Worm (Caenorhabditis elegans) whole organism, L2 larva: Measurements from ENCODE around the gene stdh-1.
A peak's percentile ranks its signal among the peaks of the same experiment; 100 is the strongest.

Experiments used
- C34F6.9 ChIP-seq: fragments of 150-350 bp; optimal IDR thresholded peaks from 2 replicates; lab custom pipeline; 2014; ENCODE audit warnings: missing biosample characterization, missing genetic modification characterization
- alr-1 ChIP-seq: fragments of 150-350 bp; optimal IDR thresholded peaks from 2 replicates; lab custom pipeline; 2014; ENCODE audit warnings: missing biosample characterization, missing genetic modification characterization
- ama-1 ChIP-seq: fragments of 150-350 bp; optimal IDR thresholded peaks from 2 replicates; lab custom pipeline; 2018; ENCODE audit warnings: inconsistent platforms
- blmp-1 ChIP-seq: sonication (generic microtip); optimal IDR thresholded peaks from 2 replicates; lab custom pipeline; 2017; ENCODE audit warnings: missing genetic modification characterization, mild to moderate bottlenecking, missing compliant biosample characterization, antibody characterized with exemption, moderate library complexity; ENCODE audit not compliant: insufficient read depth
- ceh-82 ChIP-seq: fragments of 150-350 bp; optimal IDR thresholded peaks from 2 replicates; lab custom pipeline; 2014; ENCODE audit warnings: missing biosample characterization, missing genetic modification characterization
- crh-2 ChIP-seq: sonication (generic microtip); optimal IDR thresholded peaks from 2 replicates; lab custom pipeline; 2017; ENCODE audit warnings: missing biosample characterization, missing genetic modification characterization
- egl-27 ChIP-seq: sonication (generic microtip); optimal IDR thresholded peaks from 3 replicates; lab custom pipeline; 2017; ENCODE audit warnings: missing biosample characterization, missing genetic modification reagents, missing genetic modification characterization
- elt-1 ChIP-seq: fragments of 150-350 bp; optimal IDR thresholded peaks from 2 replicates; lab custom pipeline; 2014; ENCODE audit warnings: missing biosample characterization, missing genetic modification characterization
- fos-1 ChIP-seq: fragments of 150-350 bp; optimal IDR thresholded peaks from 2 replicates; lab custom pipeline; 2014; ENCODE audit warnings: missing biosample characterization, missing genetic modification characterization
- gmeb-1 ChIP-seq: fragments of 150-350 bp; optimal IDR thresholded peaks from 2 replicates; lab custom pipeline; 2014; ENCODE audit warnings: missing biosample characterization, missing genetic modification characterization
- lin-11 ChIP-seq: fragments of 150-350 bp; sonication (generic microtip); optimal IDR thresholded peaks from 2 replicates; lab custom pipeline; 2014; ENCODE audit warnings: missing biosample characterization, missing genetic modification characterization, inconsistent platforms, mixed read lengths
- lin-13 ChIP-seq: fragments of 150-350 bp; optimal IDR thresholded peaks from 2 replicates; lab custom pipeline; 2014; ENCODE audit warnings: missing biosample characterization, missing genetic modification reagents, missing genetic modification characterization
- lsy-2 ChIP-seq, 2 experiments: fragments of 150-350 bp in 1 of 2; sonication (generic microtip) in 1 of 2; optimal IDR thresholded peaks; 2 replicates each; lab custom pipeline; 2014 to 2017; ENCODE audit warnings: missing biosample characterization in 2 of 2, missing genetic modification characterization in 2 of 2
- mbf-1 ChIP-seq: sonication (generic microtip); optimal IDR thresholded peaks from 2 replicates; lab custom pipeline; 2017; ENCODE audit warnings: missing biosample characterization, missing genetic modification characterization
- nhr-11 ChIP-seq: fragments of 150-350 bp; optimal IDR thresholded peaks from 2 replicates; lab custom pipeline; 2014; ENCODE audit warnings: missing biosample characterization, missing genetic modification characterization
- nhr-129 ChIP-seq: fragments of 150-350 bp; optimal IDR thresholded peaks from 2 replicates; lab custom pipeline; 2014; ENCODE audit warnings: missing biosample characterization, missing genetic modification characterization
- nhr-21 ChIP-seq: fragments of 150-350 bp; optimal IDR thresholded peaks from 2 replicates; lab custom pipeline; 2014; ENCODE audit warnings: missing biosample characterization, missing genetic modification characterization
- nhr-237 ChIP-seq: fragments of 150-350 bp; optimal IDR thresholded peaks from 2 replicates; lab custom pipeline; 2014; ENCODE audit warnings: missing biosample characterization, missing genetic modification characterization
- nhr-25 ChIP-seq: fragments of 150-350 bp; sonication (generic microtip); optimal IDR thresholded peaks from 3 replicates; lab custom pipeline; 2014; ENCODE audit warnings: missing biosample characterization, missing genetic modification characterization
- nhr-6 ChIP-seq: fragments of 150-350 bp; optimal IDR thresholded peaks from 2 replicates; lab custom pipeline; 2014; ENCODE audit warnings: missing biosample characterization, missing genetic modification characterization
- nhr-77 ChIP-seq: fragments of 150-350 bp; optimal IDR thresholded peaks from 2 replicates; lab custom pipeline; 2014; ENCODE audit warnings: missing biosample characterization, missing genetic modification characterization
- sem-4 ChIP-seq: fragments of 150-350 bp; optimal IDR thresholded peaks from 2 replicates; lab custom pipeline; 2014; ENCODE audit warnings: missing biosample characterization, missing genetic modification reagents, missing genetic modification characterization
- skn-1 ChIP-seq: sonication (generic microtip); optimal IDR thresholded peaks from 2 replicates; lab custom pipeline; 2017; ENCODE audit warnings: missing biosample characterization, missing genetic modification characterization
- sma-3 ChIP-seq: sonication (generic microtip); optimal IDR thresholded peaks from 2 replicates; lab custom pipeline; 2016; ENCODE audit warnings: missing genetic modification reagents, missing genetic modification characterization, missing compliant biosample characterization
- sma-9 ChIP-seq, 2 experiments: fragments of 150-350 bp in 1 of 2; sonication (generic microtip) in 1 of 2; optimal IDR thresholded peaks; 2 replicates each; lab custom pipeline; 2014 to 2016; ENCODE audit warnings: missing genetic modification characterization in 2 of 2, mild to moderate bottlenecking in 1 of 2, missing biosample characterization in 1 of 2, missing compliant biosample characterization in 1 of 2, missing genetic modification reagents in 1 of 2, moderate library complexity in 1 of 2
- snpc-4 ChIP-seq: fragments of 150-350 bp; optimal IDR thresholded peaks from 2 replicates; lab custom pipeline; 2014; ENCODE audit warnings: missing biosample characterization, missing genetic modification characterization
- unc-39 ChIP-seq: fragments of 150-350 bp; optimal IDR thresholded peaks from 2 replicates; lab custom pipeline; 2014; ENCODE audit warnings: missing biosample characterization, missing genetic modification characterization
- unc-55 ChIP-seq: fragments of 150-350 bp; sonication (generic microtip); optimal IDR thresholded peaks from 3 replicates; lab custom pipeline; 2014; ENCODE audit warnings: missing biosample characterization, missing genetic modification reagents, missing genetic modification characterization
- unc-62 ChIP-seq: fragments of 150-350 bp; optimal IDR thresholded peaks from 2 replicates; lab custom pipeline; 2014; ENCODE audit warnings: missing biosample characterization, missing genetic modification reagents, missing genetic modification characterization
- zag-1 ChIP-seq: fragments of 150-350 bp; optimal IDR thresholded peaks from 2 replicates; lab custom pipeline; 2014; ENCODE audit warnings: missing biosample characterization, missing genetic modification characterization
- ztf-4 ChIP-seq: fragments of 150-350 bp; optimal IDR thresholded peaks from 2 replicates; lab custom pipeline; 2014; ENCODE audit warnings: missing biosample characterization, missing genetic modification characterization

The stdh-1 gene

DNA sequence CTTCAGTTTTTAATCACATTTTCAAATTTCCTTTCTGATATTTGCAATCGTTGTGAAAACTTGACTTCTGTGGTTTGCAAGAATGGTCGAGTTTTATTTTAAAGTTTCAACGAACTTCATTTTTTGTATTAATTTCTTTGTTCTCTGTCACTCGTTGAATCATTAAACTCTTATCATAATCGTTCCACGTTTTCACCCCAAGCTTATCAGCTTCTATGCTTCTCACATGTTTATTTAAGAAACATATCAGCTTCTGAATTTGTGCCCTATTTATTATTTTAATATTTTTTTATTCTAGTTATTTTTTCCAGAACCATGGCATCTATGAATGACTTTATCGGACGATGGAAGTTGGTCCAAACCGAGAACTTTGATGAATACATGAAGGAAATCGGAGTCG is 27.1 kb upstream of the stdh-1 start, which contains the start of gene lbp-7:
Gene lbp-7 (plus strand): TSS at position 312 of the 400 bp plus-strand sequence.
- TF ChIP-seq sma-9 (GFP tag; optimal IDR thresholded peaks at IDR 0.05; lab: Kevin White, UChicago) (peak; percentile 70), sma-9 (tag; optimal IDR thresholded peaks at IDR 0.05; lab: Kevin White, UChicago) (no peak), crh-2 (tag; lab: Kevin White, UChicago) (peak; percentile 66), fos-1 (tag; lab: Kevin White, UChicago) (peak; percentile 94), unc-62 (no peak)
- TF ChIP-seq, all 48 proteins: peak for 3

DNA sequence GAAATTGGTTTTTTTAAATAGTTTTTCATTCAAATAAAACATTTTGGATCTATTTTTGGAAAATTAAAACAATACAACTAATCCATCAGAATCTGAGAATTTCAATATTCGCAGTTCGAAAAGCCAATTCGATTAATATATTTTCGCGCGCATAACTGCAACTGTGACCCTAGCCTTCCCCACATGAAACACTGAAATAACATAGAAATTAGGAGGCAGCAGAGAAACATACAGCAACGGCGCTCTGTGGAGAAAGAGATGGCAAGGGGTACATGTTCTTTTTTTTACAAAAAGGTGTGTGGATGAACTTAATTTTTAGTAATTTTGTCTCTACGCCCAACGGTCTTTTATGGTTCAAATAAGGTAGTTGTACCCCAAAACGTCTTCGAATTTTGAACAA is 26.1 kb upstream of the stdh-1 start:
- TF ChIP-seq C34F6.9 (tag; lab: Kevin White, UChicago), result peak; percentile 33
- no peak for TF ChIP-seq snpc-4 (tag; lab: Kevin White, UChicago)

DNA sequence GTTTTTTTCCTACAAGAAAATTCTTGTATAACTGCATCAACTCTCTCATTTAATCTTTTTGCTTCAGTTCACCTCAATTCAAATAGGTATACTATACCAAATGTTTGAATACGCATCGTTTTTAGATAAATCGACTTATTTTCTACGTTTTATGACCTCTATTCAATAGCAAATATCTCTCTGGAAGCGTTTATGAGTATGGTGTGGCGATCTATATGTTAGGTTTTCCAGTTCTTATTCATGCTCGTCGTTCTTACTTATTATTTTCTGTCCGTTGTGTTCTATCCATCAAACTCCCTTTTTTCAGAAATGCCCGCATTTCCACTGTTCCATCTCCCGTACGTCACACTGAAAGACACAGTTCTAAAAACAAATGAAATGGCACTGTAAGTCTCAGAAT is 25.7 kb upstream of the stdh-1 start, which contains the start of gene T22G5.3:
Gene T22G5.3 (plus strand): TSS at position 301 of the 400 bp plus-strand sequence.
- TF ChIP-seq nhr-129, result no peak
- no peak for TF ChIP-seq sma-9 (GFP tag; optimal IDR thresholded peaks at IDR 0.05; lab: Kevin White, UChicago)
- no peak for TF ChIP-seq sma-9 (tag; optimal IDR thresholded peaks at IDR 0.05; lab: Kevin White, UChicago)
- no peak for TF ChIP-seq nhr-21 (tag; lab: Kevin White, UChicago)
- no peak for TF ChIP-seq lin-11
- no peak for TF ChIP-seq ztf-4 (tag; lab: Kevin White, UChicago)
- no peak for TF ChIP-seq egl-27
- no peak for TF ChIP-seq sem-4 (tag; lab: Kevin White, UChicago)
- TF ChIP-seq skn-1 (tag; lab: Kevin White, UChicago), result no peak
- no peak for TF ChIP-seq unc-39 (tag; lab: Kevin White, UChicago)
- TF ChIP-seq gmeb-1 (tag; lab: Kevin White, UChicago), result no peak
- no peak for TF ChIP-seq blmp-1 (tag; lab: Kevin White, UChicago)
- TF ChIP-seq, all 48 proteins: peak for 0

DNA sequence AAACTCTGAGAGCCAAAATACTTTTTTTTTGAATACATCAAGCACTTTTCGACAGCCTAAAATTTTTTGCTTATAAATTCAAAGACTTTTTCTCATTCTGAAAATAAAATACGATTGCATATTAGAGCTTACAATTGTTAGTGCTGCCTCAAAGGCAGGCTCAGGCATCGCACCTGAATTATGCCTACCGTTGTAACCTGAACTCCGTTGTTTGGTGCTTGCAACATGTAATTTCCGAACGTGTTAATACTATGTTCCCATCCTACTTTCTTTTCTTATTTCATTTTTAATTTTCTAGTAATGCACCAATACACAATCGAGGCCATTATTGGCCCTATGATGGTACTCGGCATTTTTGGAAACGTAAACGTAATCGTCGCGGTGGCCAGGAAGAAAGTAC is 18.9 kb upstream of the stdh-1 start, which contains the start of gene srsx-19:
Gene srsx-19 (plus strand): TSS at position 301 of the 400 bp plus-strand sequence.
- TF ChIP-seq nhr-25, result no peak
- TF ChIP-seq blmp-1 (tag; lab: Kevin White, UChicago), result no peak
- TF ChIP-seq unc-55 (GFP tag; lab: Kevin White, UChicago), result no peak
- no peak for TF ChIP-seq nhr-129
- TF ChIP-seq nhr-77, result no peak
- no peak for TF ChIP-seq sma-3
- no peak for TF ChIP-seq mbf-1 (tag; lab: Kevin White, UChicago)
- no peak for TF ChIP-seq nhr-11 (tag; lab: Kevin White, UChicago)
- TF ChIP-seq unc-39 (tag; lab: Kevin White, UChicago), result no peak

DNA sequence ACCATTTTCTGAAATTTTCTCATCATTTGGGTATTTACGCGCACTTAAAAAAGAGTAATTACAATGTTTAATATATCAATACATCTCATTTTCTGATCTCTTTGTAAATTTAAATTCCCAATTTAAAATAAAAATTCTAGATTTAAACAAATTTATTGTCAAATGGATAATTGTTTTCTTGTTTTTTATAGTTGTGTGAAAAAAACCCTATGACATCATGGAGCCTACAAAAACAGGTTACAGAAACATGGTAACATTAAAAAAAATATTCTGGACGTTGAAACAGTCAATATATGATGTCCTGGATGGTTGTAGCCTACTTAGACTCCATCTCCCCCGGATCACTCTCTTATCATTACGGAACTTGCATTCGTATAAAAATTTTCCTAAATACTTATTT is 16.8 kb upstream of the stdh-1 start, which contains the start of gene spp-12:
Gene spp-12 (plus strand): TSS at position 301 of the 400 bp plus-strand sequence.
- TF ChIP-seq nhr-237 (tag; lab: Kevin White, UChicago), result no peak
- no peak for TF ChIP-seq sma-9 (GFP tag; optimal IDR thresholded peaks at IDR 0.05; lab: Kevin White, UChicago)
- no peak for TF ChIP-seq sma-9 (tag; optimal IDR thresholded peaks at IDR 0.05; lab: Kevin White, UChicago)
- TF ChIP-seq lsy-2 (tag; optimal IDR thresholded peaks at IDR 0.05; lab: Kevin White, UChicago), result no peak
- no peak for TF ChIP-seq lin-13 (GFP tag; lab: Kevin White, UChicago)
- TF ChIP-seq unc-62, result no peak

DNA sequence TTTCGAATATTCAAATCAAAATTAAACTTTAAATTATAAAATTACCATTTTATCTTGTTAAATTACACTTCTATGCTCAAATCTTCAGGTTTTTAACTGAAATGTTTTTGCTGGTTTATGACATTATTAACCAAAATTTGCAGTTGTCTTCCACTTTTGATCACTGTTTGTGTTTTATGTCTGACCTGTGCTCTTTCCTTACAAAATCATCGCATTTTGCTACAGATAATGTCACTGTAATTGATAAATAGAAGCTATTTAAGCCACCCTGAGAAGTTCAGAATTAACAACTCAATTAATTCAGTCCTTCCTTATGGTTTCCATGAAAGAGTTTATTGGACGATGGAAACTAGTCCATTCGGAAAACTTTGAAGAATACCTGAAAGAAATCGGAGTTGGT is 15.8 kb upstream of the stdh-1 start, which contains the start of gene lbp-8:
Gene lbp-8 (plus strand): TSS at position 301 of the 400 bp plus-strand sequence.
- TF ChIP-seq nhr-6 (tag; lab: Kevin White, UChicago) (no peak), nhr-25 (no peak), ama-1 (lab: Kevin White, UChicago) (no peak), ceh-82 (tag; lab: Kevin White, UChicago) (no peak), alr-1 (no peak), lin-11 (no peak), sma-9 (GFP tag; optimal IDR thresholded peaks at IDR 0.05; lab: Kevin White, UChicago) (no peak), sma-9 (tag; optimal IDR thresholded peaks at IDR 0.05; lab: Kevin White, UChicago) (no peak), unc-62 (no peak), elt-1 (tag; lab: Kevin White, UChicago) (no peak), ztf-4 (tag; lab: Kevin White, UChicago) (no peak), sma-3 (no peak), zag-1 (tag; lab: Kevin White, UChicago) (no peak)
